Fruit fly (Drosophila melanogaster) whole organism, adult: Measurements from ENCODE around the gene CG11555.

Source experiments
- CG11617 ChIP-seq: fragments of 200-800 bp; sonication (Bioruptor generic); optimal IDR thresholded peaks from 2 replicates; lab custom pipeline; 2017; ENCODE audit warnings: mild to moderate bottlenecking, missing biosample characterization, missing genetic modification reagents, missing genetic modification characterization
- CG7045 ChIP-seq: fragments of 200-800 bp; sonication (Bioruptor generic); optimal IDR thresholded peaks from 2 replicates; lab custom pipeline; 2017; ENCODE audit warnings: missing biosample characterization, mild to moderate bottlenecking, missing genetic modification characterization
- cnc ChIP-seq, 2 experiments: fragments of >200 bp; optimal IDR thresholded peaks; 2 replicates each; lab custom pipeline; 2017

DNA sequence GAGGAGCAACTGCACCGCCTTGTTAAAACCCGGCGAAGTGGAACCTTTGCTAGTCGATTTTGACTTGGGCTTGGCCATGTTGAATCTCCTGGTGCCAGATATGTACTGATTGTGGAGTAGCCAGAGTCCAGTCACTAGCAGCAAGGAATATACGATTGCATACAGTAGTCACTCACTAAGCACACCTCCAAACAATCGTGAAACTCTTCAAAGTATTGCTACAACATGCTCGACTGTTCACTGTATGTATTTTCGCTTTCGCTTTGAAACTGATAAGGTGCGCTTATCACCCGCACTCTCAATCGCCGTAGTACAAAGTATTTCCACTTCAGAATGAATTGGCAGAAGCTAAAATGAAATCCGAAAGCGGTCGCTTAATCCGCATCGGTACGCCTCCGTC is 12.8 kb downstream of the CG11555 start:
- peak; percentile 76 for TF ChIP-seq CG7045 (GFP tag; lab: Kevin White, UChicago)
- no peak for TF ChIP-seq cnc (optimal IDR thresholded peaks at IDR 0.05; lab: Kevin White, UChicago)
- TF ChIP-seq CG11617, result peak; percentile 76
